Fruit fly (Drosophila melanogaster): ENCODE data around the gene CG11249.

DNA sequence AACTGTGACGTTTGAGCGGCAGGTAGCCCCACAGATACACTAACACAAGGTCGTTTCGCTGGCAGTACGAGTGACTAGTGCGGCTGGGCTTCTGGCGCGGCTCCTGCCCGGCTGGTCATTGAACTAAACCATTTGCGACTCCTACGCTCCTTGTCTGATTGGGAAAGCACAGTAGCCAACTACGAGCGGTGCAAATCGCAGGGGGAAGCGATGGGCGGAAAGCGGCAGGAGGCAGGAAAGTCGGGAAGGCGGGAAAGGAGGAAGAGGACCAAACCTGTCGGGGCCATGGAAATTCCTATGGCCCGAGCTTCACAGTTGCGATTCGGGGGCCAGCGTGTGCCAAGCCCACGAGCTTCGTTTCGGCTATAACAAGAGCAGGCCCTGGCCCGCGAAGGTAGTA, 27.8 kb upstream of the CG11249 start:
- TF ChIP-seq CG1621 (tag; optimal IDR thresholded peaks at IDR 0.05): no peak
- no peak for TF ChIP-seq CG4318 (GFP tag; optimal IDR thresholded peaks at IDR 0.05)
- TF ChIP-seq Hr4 (GFP tag; optimal IDR thresholded peaks at IDR 0.05): no peak
- TF ChIP-seq Sox102F (GFP tag; optimal IDR thresholded peaks at IDR 0.05): no peak
- no peak for TF ChIP-seq Ets21C (GFP tag; optimal IDR thresholded peaks at IDR 0.05)
- TF ChIP-seq Smox (GFP tag; optimal IDR thresholded peaks at IDR 0.05): no peak
- no peak for TF ChIP-seq pdm3 (GFP tag; optimal IDR thresholded peaks at IDR 0.05)
- TF ChIP-seq Eip75B (GFP tag; optimal IDR thresholded peaks at IDR 0.05): no peak
- TF ChIP-seq CG32006 (GFP tag; optimal IDR thresholded peaks at IDR 0.05): no peak
- 0 out of 3 replicates have a peak, but pooled peaks have one; percentile 26 for TF ChIP-seq eg (GFP tag; IDR thresholded peaks at IDR 0.05)
- no peak for TF ChIP-seq CG31627 (GFP tag; optimal IDR thresholded peaks at IDR 0.05)
- no peak for TF ChIP-seq CG6792 (GFP tag; optimal IDR thresholded peaks at IDR 0.05)
